Worm (Caenorhabditis elegans): ENCODE results near the gene rsp-6.

DNA sequence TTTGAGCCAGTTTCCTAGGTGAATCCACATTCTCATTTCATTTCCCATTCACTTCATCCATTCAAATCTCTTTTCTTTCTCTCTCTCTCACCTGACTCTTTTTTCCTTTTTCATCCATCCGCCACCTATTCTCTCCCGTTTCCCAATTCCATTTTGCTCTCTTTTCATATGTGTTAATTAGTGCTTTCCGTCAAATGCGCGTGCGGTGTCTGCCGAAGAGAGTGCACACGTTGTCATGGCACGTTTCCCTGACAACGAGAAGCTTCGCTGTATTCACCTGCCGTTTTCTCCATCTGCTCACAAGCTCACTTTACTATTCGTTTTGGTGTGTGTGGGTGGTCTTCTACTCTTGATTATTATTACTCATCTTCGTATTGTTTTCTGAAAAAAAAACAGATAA lies 48.9 kb upstream of the rsp-6 start:
- TF ChIP-seq blmp-1 (tag; optimal IDR thresholded peaks at IDR 0.05) (no peak), lin-39 (tag; optimal IDR thresholded peaks at IDR 0.05) (no peak), hpl-2 (GFP tag; optimal IDR thresholded peaks at IDR 0.05) (no peak), egl-27 (tag; optimal IDR thresholded peaks at IDR 0.05) (no peak), lin-15B (tag; optimal IDR thresholded peaks at IDR 0.05) (no peak), elt-3 (tag; optimal IDR thresholded peaks at IDR 0.05) (no peak), zag-1 (tag; optimal IDR thresholded peaks at IDR 0.05) (no peak), nhr-90 (tag; optimal IDR thresholded peaks at IDR 0.05; ENCODE audit: poor library complexity) (no peak), nhr-11 (tag; optimal IDR thresholded peaks at IDR 0.05) (no peak), nhr-76 (tag; optimal IDR thresholded peaks at IDR 0.05) (no peak), lsy-2 (tag; optimal IDR thresholded peaks at IDR 0.05) (peak in 1 of 2 experiments; percentile 4), dsc-1 (tag; optimal IDR thresholded peaks at IDR 0.05) (peak; percentile 73), sox-4 (tag; optimal IDR thresholded peaks at IDR 0.05) (no peak)

All from whole organism, L1 larva.